Worm (Caenorhabditis elegans) whole organism, L2 larva: ENCODE results near the gene F58E1.13.

ENCODE experiments used
- alr-1 ChIP-seq: fragments of 150-350 bp; optimal IDR thresholded peaks from 2 replicates; lab custom pipeline; 2014; ENCODE audit warnings: missing biosample characterization, missing genetic modification characterization
- blmp-1 ChIP-seq: sonication (generic microtip); optimal IDR thresholded peaks from 2 replicates; lab custom pipeline; 2017; ENCODE audit warnings: missing genetic modification characterization, mild to moderate bottlenecking, missing compliant biosample characterization, antibody characterized with exemption, moderate library complexity; ENCODE audit not compliant: insufficient read depth
- egl-27 ChIP-seq: sonication (generic microtip); optimal IDR thresholded peaks from 3 replicates; lab custom pipeline; 2017; ENCODE audit warnings: missing biosample characterization, missing genetic modification reagents, missing genetic modification characterization
- elt-1 ChIP-seq: fragments of 150-350 bp; optimal IDR thresholded peaks from 2 replicates; lab custom pipeline; 2014; ENCODE audit warnings: missing biosample characterization, missing genetic modification characterization
- elt-3 ChIP-seq: sonication (generic microtip); optimal IDR thresholded peaks from 2 replicates; lab custom pipeline; 2017; ENCODE audit warnings: missing biosample characterization, missing genetic modification characterization
- lin-39 ChIP-seq: fragments of 150-350 bp; optimal IDR thresholded peaks from 2 replicates; lab custom pipeline; 2014; ENCODE audit warnings: missing biosample characterization, missing genetic modification reagents, missing genetic modification characterization
- mdl-1 ChIP-seq, 2 experiments: fragments of 150-350 bp in 1 of 2; sonication (generic microtip) in 1 of 2; optimal IDR thresholded peaks; 2 replicates each; lab custom pipeline; 2017; ENCODE audit warnings: missing biosample characterization in 2 of 2, missing genetic modification characterization in 2 of 2
- nhr-11 ChIP-seq: fragments of 150-350 bp; optimal IDR thresholded peaks from 2 replicates; lab custom pipeline; 2014; ENCODE audit warnings: missing biosample characterization, missing genetic modification characterization
- nhr-12 ChIP-seq: fragments of 150-350 bp; optimal IDR thresholded peaks from 2 replicates; lab custom pipeline; 2014; ENCODE audit warnings: missing biosample characterization, missing genetic modification characterization
- nhr-23 ChIP-seq: fragments of 150-350 bp; optimal IDR thresholded peaks from 2 replicates; lab custom pipeline; 2014; ENCODE audit warnings: missing biosample characterization, missing genetic modification reagents, missing genetic modification characterization
- nhr-6 ChIP-seq: fragments of 150-350 bp; optimal IDR thresholded peaks from 2 replicates; lab custom pipeline; 2014; ENCODE audit warnings: missing biosample characterization, missing genetic modification characterization
- ztf-11 ChIP-seq: sonication (generic microtip); optimal IDR thresholded peaks from 2 replicates; lab custom pipeline; 2017; ENCODE audit warnings: missing biosample characterization, missing genetic modification characterization

- TF ChIP-seq nhr-12 (tag; lab: Kevin White, UChicago) (no peak), egl-27 (tag; lab: Kevin White, UChicago) (no peak), lin-39 (tag; lab: Kevin White, UChicago) (no peak), elt-3 (tag; lab: Kevin White, UChicago) (no peak), blmp-1 (tag; lab: Kevin White, UChicago) (no peak), nhr-11 (tag; lab: Kevin White, UChicago) (no peak), mdl-1 (tag; optimal IDR thresholded peaks at IDR 0.05; lab: Kevin White, UChicago) (no peak), alr-1 (tag; lab: Kevin White, UChicago) (no peak), elt-1 (tag; lab: Kevin White, UChicago) (no peak), nhr-23 (no peak), ztf-11 (no peak), nhr-6 (tag; lab: Kevin White, UChicago) (no peak)
Measured at ce11 chrII:1728253-1728652, 32.6 kb upstream of the F58E1.13 start, which contains the start of gene btb-9.
